Fruit fly (Drosophila melanogaster): ENCODE data around the gene Spn.

The Spn gene

DNA sequence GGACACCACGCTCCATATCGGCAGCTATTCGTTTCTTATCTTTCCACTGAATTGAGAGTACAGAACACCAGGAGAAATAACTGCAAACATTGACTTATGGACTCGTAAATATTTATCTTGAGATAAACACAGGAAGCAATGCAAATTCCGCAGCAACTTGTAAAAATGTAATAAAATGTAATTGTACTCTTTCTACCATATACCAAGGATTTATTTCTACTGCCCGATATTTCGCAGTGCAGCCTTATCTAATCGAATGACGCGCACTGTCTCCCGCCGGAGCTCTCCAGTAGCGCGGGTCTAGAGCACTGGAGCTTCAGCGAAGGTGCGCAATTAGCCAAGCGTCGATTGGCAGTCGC is 59.9 kb downstream of the Spn start (continued):
- no peak for TF ChIP-seq CG10462 (GFP tag; optimal IDR thresholded peaks at IDR 0.05)
- TF ChIP-seq CG3065 (GFP tag; optimal IDR thresholded peaks at IDR 0.05): no peak
- TF ChIP-seq Xrp1 (GFP tag; IDR thresholded peaks at IDR 0.05): peak; percentile 89
- no peak for TF ChIP-seq Hr39 (optimal IDR thresholded peaks at IDR 0.05)
- peak; percentile 82 for TF ChIP-seq phol (tag; optimal IDR thresholded peaks at IDR 0.05)
- TF ChIP-seq ab (GFP tag; optimal IDR thresholded peaks at IDR 0.05): no peak
- TF ChIP-seq caup (GFP tag; optimal IDR thresholded peaks at IDR 0.05; ENCODE audit: severe bottlenecking): peak; percentile 88
- TF ChIP-seq Nf-YB (GFP tag; optimal IDR thresholded peaks at IDR 0.05): peak; percentile 52
- peak in 1 of 2 experiments; percentile 76 for TF ChIP-seq bsh (GFP tag; optimal IDR thresholded peaks at IDR 0.05)
- TF ChIP-seq abd-A (tag; optimal IDR thresholded peaks at IDR 0.05): no peak
- TF ChIP-seq CG17912 (GFP tag; optimal IDR thresholded peaks at IDR 0.05): no peak
- peak; percentile 78 for TF ChIP-seq nau (GFP tag; optimal IDR thresholded peaks at IDR 0.05)
- peak; percentile 40 for TF ChIP-seq Ets97D (GFP tag; optimal IDR thresholded peaks at IDR 0.05)
- TF ChIP-seq CG6683 (GFP tag; optimal IDR thresholded peaks at IDR 0.05): peak; percentile 63
- no peak for TF ChIP-seq CG14860 (GFP tag; IDR thresholded peaks at IDR 0.05; ENCODE audit: partially characterized antibody)
- TF ChIP-seq Bdp1 (GFP tag; optimal IDR thresholded peaks at IDR 0.05): peak; percentile 16
- TF ChIP-seq CG2202 (tag; optimal IDR thresholded peaks at IDR 0.05): no peak
- peak; percentile 87 for TF ChIP-seq so (GFP tag; IDR thresholded peaks at IDR 0.05)
- TF ChIP-seq Sox100B (GFP tag; optimal IDR thresholded peaks at IDR 0.05): peak; percentile 77
- TF ChIP-seq H2.0 (GFP tag; IDR thresholded peaks at IDR 0.05): peak; percentile 82
- TF ChIP-seq Deaf1 (tag; optimal IDR thresholded peaks at IDR 0.05): peak; percentile 70
- TF ChIP-seq zfh1 (GFP tag; IDR thresholded peaks at IDR 0.05): peak; percentile 90
- TF ChIP-seq sna (GFP tag; IDR thresholded peaks at IDR 0.05; ENCODE audit: partially characterized antibody): no peak
- TF ChIP-seq Mes4 (GFP tag; optimal IDR thresholded peaks at IDR 0.05): no peak
- no peak for TF ChIP-seq cad (GFP tag; optimal IDR thresholded peaks at IDR 0.05)
- TF ChIP-seq ham (GFP tag; IDR thresholded peaks at IDR 0.05): peak; percentile 80
- TF ChIP-seq CG15514 (GFP tag; optimal IDR thresholded peaks at IDR 0.05): peak; percentile 89
- peak; percentile 94 for TF ChIP-seq Taf1 (GFP tag; IDR thresholded peaks at IDR 0.05)
- TF ChIP-seq pan (optimal IDR thresholded peaks at IDR 0.05): no peak
- TF ChIP-seq pan (GFP tag; optimal IDR thresholded peaks at IDR 0.05 in 1 of 2, IDR thresholded peaks at IDR 0.05 in 1 of 2): peak in 1 of 2 experiments; percentile 95
- peak; percentile 59 for TF ChIP-seq Bteb2 (GFP tag; optimal IDR thresholded peaks at IDR 0.05)
- no peak for TF ChIP-seq Scr (GFP tag; IDR thresholded peaks at IDR 0.05; ENCODE audit: partially characterized antibody)
- TF ChIP-seq Opbp (GFP tag; IDR thresholded peaks at IDR 0.05; ENCODE audit: partially characterized antibody): no peak
- TF ChIP-seq bowl (GFP tag; IDR thresholded peaks at IDR 0.05): peak; percentile 75; the same call in 1 of the 2 replicates
- TF ChIP-seq sob (GFP tag; IDR thresholded peaks at IDR 0.05): peak; percentile 96
- TF ChIP-seq YL-1 (GFP tag; optimal IDR thresholded peaks at IDR 0.05): no peak
- peak; percentile 84 for TF ChIP-seq repo (GFP tag; optimal IDR thresholded peaks at IDR 0.05)
- TF ChIP-seq Ada2b (GFP tag; IDR thresholded peaks at IDR 0.05): peak; percentile 92
- TF ChIP-seq CG11085 (GFP tag; IDR thresholded peaks at IDR 0.05): peak; percentile 85
- TF ChIP-seq CG3281 (GFP tag; optimal IDR thresholded peaks at IDR 0.05): peak; percentile 94
- TF ChIP-seq CG1233 (GFP tag; optimal IDR thresholded peaks at IDR 0.05): peak; percentile 84
- TF ChIP-seq CG12659 (GFP tag; optimal IDR thresholded peaks at IDR 0.05): peak; percentile 80
- TF ChIP-seq CG1792 (GFP tag; optimal IDR thresholded peaks at IDR 0.05): peak; percentile 89
- no peak for TF ChIP-seq NC2α (GFP tag; optimal IDR thresholded peaks at IDR 0.05)
- TF ChIP-seq CG10979 (tag; optimal IDR thresholded peaks at IDR 0.05): peak; percentile 78
- TF ChIP-seq ci (GFP tag; IDR thresholded peaks at IDR 0.05): peak; percentile 87
- TF ChIP-seq CG34376 (GFP tag; optimal IDR thresholded peaks at IDR 0.05): peak; percentile 85
- peak; percentile 65 for TF ChIP-seq Hr3 (GFP tag; optimal IDR thresholded peaks at IDR 0.05)
- peak; percentile 82 for TF ChIP-seq ssp (GFP tag; IDR thresholded peaks at IDR 0.05)
- no peak for TF ChIP-seq CG7271 (tag; optimal IDR thresholded peaks at IDR 0.05)
- TF ChIP-seq Myb (GFP tag; optimal IDR thresholded peaks at IDR 0.05): peak; percentile 62
- TF ChIP-seq nerfin-2 (GFP tag; IDR thresholded peaks at IDR 0.05; ENCODE audit: partially characterized antibody): no peak
